Fruit fly (Drosophila melanogaster): Measurements from ENCODE around the gene Nipsnap.

DNA sequence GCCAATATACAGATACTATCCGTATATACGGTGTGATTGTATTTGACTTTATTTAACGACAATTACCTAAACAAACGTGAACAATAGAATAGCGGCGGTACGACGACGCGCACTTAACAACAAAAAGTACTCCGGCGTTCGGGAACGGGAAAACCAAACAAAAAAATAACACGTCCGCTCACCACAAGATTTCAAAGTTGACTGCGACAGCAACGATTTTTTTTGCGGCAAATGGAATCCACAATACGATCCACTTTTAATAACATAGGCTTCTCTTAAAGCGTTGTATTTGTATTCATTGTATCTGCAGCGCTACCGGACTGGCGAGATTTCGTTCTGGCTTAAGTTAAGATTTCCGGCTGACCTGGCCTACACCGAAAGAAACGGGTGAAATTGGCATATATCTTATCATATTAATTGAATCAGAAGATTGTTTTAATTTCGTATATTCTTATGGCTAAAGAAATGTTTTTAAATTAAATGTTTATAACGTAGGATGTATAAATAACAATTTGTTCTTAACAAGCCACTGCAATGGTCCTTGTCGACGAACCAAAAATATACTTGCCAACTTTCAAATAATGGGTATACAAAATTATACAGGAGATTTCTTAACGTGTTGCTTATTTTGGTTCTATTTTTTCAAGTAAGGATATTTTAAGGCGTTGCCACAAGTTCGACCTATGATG, 31.5 kb upstream of the Nipsnap start, which contains the start of the genes CG42353 and CG42354:
- TF ChIP-seq CG8301 (tag; optimal IDR thresholded peaks at IDR 0.05) (peak; percentile 98), CG17806 (tag; optimal IDR thresholded peaks at IDR 0.05) (peak; percentile 98), CG9948 (tag; optimal IDR thresholded peaks at IDR 0.05) (peak; percentile 99), rn (GFP tag; IDR thresholded peaks at IDR 0.05) (peak; percentile 84), CG8159 (tag; optimal IDR thresholded peaks at IDR 0.05) (peak; percentile 98), D1 (tag; optimal IDR thresholded peaks at IDR 0.05) (peak; percentile 97), fd96Ca (GFP tag; IDR thresholded peaks at IDR 0.05) (peak; percentile 91), gl (tag; optimal IDR thresholded peaks at IDR 0.05) (peak; percentile 93)

Data from whole organism, pupa.